Fruit fly (Drosophila melanogaster): Measurements from ENCODE around the gene Tasp1.

DNA sequence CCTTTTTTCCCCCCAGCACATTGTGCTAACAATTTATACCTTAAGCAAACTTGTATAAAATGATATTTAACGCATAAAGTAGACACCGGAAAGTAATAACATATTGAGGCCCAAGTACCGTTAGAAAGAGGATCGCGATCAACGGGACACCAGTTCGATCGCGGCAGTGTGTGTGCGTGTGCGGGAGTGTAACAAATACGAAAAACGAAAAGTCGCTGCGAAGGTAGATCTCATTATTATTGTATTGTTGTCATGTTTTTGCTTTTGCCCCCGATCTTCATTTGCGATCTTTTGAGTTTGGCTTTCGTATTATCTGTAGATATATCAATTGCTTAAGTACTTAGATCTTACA, 44.7 kb upstream of the Tasp1 start:
- no peak for TF ChIP-seq achi (GFP tag; optimal IDR thresholded peaks at IDR 0.05)
- no peak for TF ChIP-seq CG10631 (GFP tag; optimal IDR thresholded peaks at IDR 0.05)
- TF ChIP-seq CG6792 (GFP tag; optimal IDR thresholded peaks at IDR 0.05): no peak
- no peak for TF ChIP-seq OdsH (GFP tag; optimal IDR thresholded peaks at IDR 0.05)
- no peak for TF ChIP-seq acj6 (GFP tag; optimal IDR thresholded peaks at IDR 0.05)
- TF ChIP-seq CG32006 (GFP tag; optimal IDR thresholded peaks at IDR 0.05): no peak
- TF ChIP-seq CG8319 (GFP tag; optimal IDR thresholded peaks at IDR 0.05): no peak
- no peak for TF ChIP-seq salr (GFP tag; optimal IDR thresholded peaks at IDR 0.05)
- no peak for TF ChIP-seq CG15336 (GFP tag; IDR thresholded peaks at IDR 0.05)
- no peak for TF ChIP-seq Ets21C (GFP tag; optimal IDR thresholded peaks at IDR 0.05)
- TF ChIP-seq Lpt (GFP tag; optimal IDR thresholded peaks at IDR 0.05): no peak
